Worm (Caenorhabditis elegans): ENCODE measurements around the gene cri-2.

DNA sequence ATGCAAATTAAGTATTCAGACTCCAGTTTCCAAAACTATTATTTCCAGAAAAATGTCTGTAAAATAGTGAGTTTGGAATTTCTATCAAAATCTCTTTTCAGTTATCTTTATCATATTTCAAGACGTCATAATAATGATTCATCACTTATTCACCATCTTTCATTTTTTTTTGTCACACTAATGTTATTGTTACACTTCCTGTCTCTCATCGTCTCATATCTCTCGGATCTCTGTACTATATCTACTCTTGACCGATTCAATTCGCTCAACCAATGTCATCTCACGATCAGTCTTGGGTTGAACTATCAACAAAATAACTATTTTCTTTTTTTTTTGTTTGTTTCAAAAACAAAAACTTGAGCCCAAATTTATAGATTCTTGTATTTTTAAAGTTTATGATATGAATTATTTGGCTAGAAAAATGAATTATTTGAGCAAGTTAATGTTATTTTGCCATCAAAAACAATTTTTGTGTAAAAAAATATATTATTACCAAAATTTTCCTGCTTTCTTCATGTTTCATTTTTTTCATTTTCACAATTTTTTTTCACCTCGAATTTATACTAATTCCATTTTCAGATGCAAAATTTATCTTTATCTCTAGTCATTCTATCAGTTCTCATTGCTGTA, at the start of gene cri-2:
- TF ChIP-seq sdc-2 (tag; optimal IDR thresholded peaks at IDR 0.05) (no peak), nfya-1 (tag; optimal IDR thresholded peaks at IDR 0.05) (no peak), eyg-1 (tag; optimal IDR thresholded peaks at IDR 0.05) (no peak), ceh-18 (tag; optimal IDR thresholded peaks at IDR 0.05) (no peak), unc-86 (tag; optimal IDR thresholded peaks at IDR 0.05) (no peak), dve-1 (tag; optimal IDR thresholded peaks at IDR 0.05) (no peak), ama-1 (optimal IDR thresholded peaks at IDR 0.05) (no peak), F13H6.1 (tag; optimal IDR thresholded peaks at IDR 0.05) (no peak), hlh-6 (tag; optimal IDR thresholded peaks at IDR 0.05) (no peak), lin-11 (tag; optimal IDR thresholded peaks at IDR 0.05) (no peak), C38D4.7 (GFP tag; optimal IDR thresholded peaks at IDR 0.05) (no peak), sox-4 (tag; optimal IDR thresholded peaks at IDR 0.05) (no peak)
